Fruit fly (Drosophila melanogaster): Measurements from ENCODE around the gene U2af50.

DNA sequence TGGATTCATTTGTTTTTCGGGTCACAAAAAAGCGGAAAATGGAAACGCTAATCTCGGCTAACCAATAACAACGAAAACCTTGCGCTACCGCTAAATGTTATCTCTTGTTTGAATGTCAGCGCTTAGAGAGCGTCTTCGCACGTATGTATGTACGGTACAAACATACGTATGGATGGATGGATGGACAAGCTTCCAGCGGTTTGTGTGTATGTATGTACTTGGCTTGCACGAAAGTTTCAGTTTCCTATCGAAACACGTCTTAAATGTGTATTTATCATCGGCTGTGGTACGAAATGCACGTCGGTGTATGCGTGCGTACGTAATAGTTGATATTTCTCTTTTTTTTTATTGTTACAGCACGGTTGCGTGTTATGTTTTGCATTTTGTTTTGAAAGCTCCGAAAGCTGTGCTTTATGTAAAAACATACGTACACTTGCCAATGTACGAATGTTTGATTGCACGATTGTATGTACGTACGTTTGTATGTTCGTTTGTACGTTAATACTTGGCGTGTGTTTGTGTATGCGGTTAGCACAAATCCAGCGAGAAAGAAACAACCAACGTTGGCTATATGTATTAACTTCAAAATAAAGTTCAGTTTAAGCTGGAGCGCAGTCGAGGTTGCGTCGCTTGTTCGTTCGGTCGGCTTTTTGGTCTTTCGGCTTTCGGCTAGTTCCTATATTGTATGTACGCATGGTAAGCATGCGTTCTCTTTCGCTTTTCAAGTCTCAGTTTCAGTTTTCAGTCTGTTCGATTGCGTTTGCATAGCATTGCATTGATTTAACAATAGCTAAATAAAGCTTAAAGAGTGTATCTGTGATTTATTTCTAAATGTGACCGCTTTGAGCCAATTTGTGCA lies 13.9 kb upstream of the U2af50 start, which contains the start of gene Fur2:
- TF ChIP-seq CG8478 (optimal IDR thresholded peaks at IDR 0.05) (no peak), psq (optimal IDR thresholded peaks at IDR 0.05) (no peak), usp (GFP tag; optimal IDR thresholded peaks at IDR 0.05) (no peak), Dll (optimal IDR thresholded peaks at IDR 0.05) (no peak), pan (optimal IDR thresholded peaks at IDR 0.05) (no peak), EcR (GFP tag; optimal IDR thresholded peaks at IDR 0.05) (no peak)

Measured in whole organism.